Worm (Caenorhabditis elegans) whole organism, dauer: ENCODE measurements around the gene F45E12.5.

ENCODE experiments used
- unc-62 ChIP-seq: sonication (generic microtip); optimal IDR thresholded peaks from 2 replicates; lab custom pipeline; 2017; ENCODE audit warnings: missing biosample characterization, missing genetic modification reagents, missing genetic modification characterization

The F45E12.5 gene

ce11 chrII:7325063-7325480, 15.2 kb upstream of the F45E12.5 start:
- TF ChIP-seq unc-62 (GFP tag; lab: Kevin White, UChicago), result no peak

DNA sequence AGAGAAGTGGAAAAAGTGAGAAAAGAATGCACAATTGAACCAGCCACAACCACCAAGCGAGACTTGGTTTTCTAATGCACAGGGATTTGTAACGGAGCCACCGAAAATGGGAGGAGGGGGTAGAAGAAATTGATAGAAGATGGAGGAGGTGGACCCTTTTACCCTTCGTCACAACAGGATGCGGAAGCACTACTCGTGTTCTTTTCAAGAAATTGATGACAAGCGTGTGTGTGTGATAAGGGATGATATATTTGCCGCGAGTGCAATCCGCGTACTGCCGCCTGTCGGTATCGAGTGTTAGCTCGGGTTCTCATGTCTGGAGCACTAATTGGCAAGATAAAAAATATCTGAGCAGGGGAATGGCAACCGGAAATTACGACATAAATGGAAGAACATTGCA, 14.0 kb upstream of the F45E12.5 start, which contains the start of gene F21D12.3:
TSS of gene F21D12.3 (minus strand) at position 101 of the 400 bp plus-strand sequence.
- no peak for TF ChIP-seq unc-62 (GFP tag; lab: Kevin White, UChicago)

DNA sequence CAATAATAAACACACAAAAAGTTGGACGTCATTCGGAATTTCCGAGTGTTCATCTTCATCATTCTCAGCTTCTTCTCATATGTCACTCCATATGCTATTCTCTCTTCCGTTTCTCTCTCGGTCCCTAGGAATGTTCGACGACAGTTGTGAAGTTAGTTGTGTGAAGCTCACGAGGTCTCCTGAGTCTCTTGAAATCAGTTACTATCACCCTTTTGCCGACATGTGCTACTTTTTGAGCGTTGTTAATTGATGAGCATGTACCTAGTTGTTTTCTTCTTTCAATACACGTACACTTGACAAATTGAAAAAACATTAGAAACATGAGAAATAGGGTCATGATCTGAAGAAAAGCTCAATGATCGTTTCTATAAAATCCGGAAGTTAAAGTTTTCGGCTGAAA, 13.4 kb upstream of the F45E12.5 start:
- no peak for TF ChIP-seq unc-62 (GFP tag; lab: Kevin White, UChicago)

ce11 chrII:7319471-7319870, 9.6 kb upstream of the F45E12.5 start:
- TF ChIP-seq unc-62 (GFP tag; lab: Kevin White, UChicago), result no peak

DNA sequence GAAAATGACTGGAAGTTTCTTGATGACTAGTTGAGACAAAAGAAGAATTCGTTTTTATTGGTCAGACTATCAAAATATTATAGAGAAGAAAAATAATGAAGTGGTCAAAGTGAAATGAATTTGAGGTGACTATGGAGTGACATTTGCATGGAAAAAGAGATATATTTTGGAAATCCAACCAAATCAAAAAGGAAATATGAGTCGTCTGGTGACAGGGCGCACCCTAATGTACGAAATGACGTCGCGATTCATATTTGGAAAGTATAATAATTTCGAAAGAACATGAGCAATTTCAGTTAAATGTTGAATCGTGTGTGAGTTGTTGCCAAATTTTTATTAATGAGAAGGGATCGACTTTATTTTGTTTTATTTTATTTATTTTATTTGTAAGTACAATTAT, 7.6 kb upstream of the F45E12.5 start, which contains the start of gene F21D12.2:
TSS of gene F21D12.2 (plus strand) at position 301 of the 400 bp plus-strand sequence.
- TF ChIP-seq unc-62 (GFP tag; lab: Kevin White, UChicago), result no peak

- no peak for TF ChIP-seq unc-62 (GFP tag; lab: Kevin White, UChicago)
These were observed 4.2 kb upstream of the F45E12.5 start, which contains the start of gene F45E12.6 for ce11 chrII:7314083-7314482. Gene F45E12.6 (minus strand): TSS chrII:7314183.

- TF ChIP-seq unc-62 (GFP tag; lab: Kevin White, UChicago), result no peak
These were observed 4.4 kb downstream of the F45E12.5 start, which contains the start of gene brf-1 for ce11 chrII:7305558-7305957. Gene brf-1 (plus strand): TSS chrII:7305858.

ce11 chrII:7301670-7302151, 8.2 kb downstream of the F45E12.5 start, which contains the start of gene cul-4:
Gene cul-4 (plus strand): TSS chrII:7302101.
- TF ChIP-seq unc-62 (GFP tag; lab: Kevin White, UChicago), result no peak

DNA sequence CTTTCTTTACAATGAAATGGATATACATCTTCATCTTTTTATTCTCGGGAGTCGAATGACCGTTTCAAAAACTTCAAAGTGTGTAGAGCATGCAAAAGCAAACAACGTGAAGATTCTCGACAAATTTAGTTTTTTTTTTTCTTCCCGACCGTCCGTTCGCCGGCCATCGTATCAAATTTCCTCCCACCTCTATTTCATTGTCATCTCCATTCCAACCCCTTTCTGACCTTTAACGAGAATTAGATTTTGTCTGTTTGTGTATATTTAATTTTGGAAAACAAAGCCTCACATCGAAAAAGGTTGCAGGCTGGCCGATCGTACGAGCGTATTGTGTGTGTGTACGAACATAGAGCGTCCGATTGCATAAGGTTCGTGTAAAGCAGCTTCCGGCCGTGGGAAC, 10.9 kb downstream of the F45E12.5 start, which contains the start of gene C30G12.1:
TSS of gene C30G12.1 (plus strand) at position 301 of the 400 bp plus-strand sequence.
- no peak for TF ChIP-seq unc-62 (GFP tag; lab: Kevin White, UChicago)

DNA sequence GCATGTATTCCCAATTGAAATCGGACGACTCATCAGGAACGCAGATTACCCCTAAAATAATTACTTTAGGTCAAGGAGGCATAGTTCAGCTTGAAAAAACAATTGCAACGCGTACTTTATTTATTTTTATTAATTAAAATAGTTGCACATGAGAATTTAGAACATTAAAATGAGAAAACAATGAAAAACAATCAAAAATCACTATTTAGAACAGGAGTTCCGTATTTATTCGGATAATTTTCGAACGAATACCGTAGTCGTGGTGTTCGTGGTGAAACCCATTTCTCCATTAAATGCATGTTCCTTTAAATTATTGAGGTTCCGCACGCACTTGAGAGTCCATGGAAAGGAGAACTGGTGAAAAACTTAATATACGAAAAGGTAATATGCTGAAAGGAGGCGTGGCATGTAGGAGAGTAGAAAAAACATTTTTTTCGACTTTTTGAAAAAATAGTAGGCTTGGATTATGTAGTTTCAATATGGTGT, 11.7 kb downstream of the F45E12.5 start, which contains the start of gene puf-8:
TSS of gene puf-8 (minus strand) at position 51 of the 486 bp plus-strand sequence.
- no peak for TF ChIP-seq unc-62 (GFP tag; lab: Kevin White, UChicago)

- TF ChIP-seq unc-62 (GFP tag; lab: Kevin White, UChicago), result no peak
These were observed 14.0 kb downstream of the F45E12.5 start, which contains the start of gene C30G12.6 for ce11 chrII:7295917-7296316. Gene C30G12.6 (minus strand): TSS chrII:7296017.

DNA sequence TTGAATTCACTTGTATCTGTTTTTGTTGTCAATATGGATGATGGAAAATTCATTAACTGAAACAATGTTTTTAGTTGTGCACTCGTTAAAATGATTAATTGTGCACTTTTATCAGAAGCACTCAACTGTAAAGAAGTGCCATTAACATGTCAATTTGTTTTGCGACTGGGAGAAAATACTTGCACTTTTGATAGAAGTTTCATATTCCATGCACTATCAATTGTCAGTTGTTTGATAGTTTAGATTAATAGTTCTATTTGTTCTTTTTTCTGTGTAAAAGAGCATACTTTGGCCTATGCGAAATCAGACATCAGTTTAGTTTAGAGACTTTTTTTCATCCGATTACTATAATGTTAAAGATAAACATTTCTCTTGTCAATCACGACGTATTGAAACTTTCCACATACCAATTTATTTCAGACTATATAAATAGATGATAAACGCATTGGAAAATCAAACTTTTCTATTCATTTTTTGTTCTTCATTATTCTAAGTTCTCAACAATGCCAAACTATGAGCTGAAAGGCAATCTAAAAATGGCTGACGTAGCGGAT, 19.9 kb downstream of the F45E12.5 start, which contains the start of gene C30G12.2:
TSS of gene C30G12.2 (plus strand) at position 504 of the 554 bp plus-strand sequence.
- TF ChIP-seq unc-62 (GFP tag; lab: Kevin White, UChicago), result no peak

- TF ChIP-seq unc-62 (GFP tag; lab: Kevin White, UChicago), result no peak
These were observed 22.2 kb downstream of the F45E12.5 start for ce11 chrII:7287709-7288108.

ce11 chrII:7287140-7287539, 22.8 kb downstream of the F45E12.5 start:
- TF ChIP-seq unc-62 (GFP tag; lab: Kevin White, UChicago), result no peak

- no peak for TF ChIP-seq unc-62 (GFP tag; lab: Kevin White, UChicago)
These were observed 26.9 kb downstream of the F45E12.5 start for ce11 chrII:7283063-7283462.

DNA sequence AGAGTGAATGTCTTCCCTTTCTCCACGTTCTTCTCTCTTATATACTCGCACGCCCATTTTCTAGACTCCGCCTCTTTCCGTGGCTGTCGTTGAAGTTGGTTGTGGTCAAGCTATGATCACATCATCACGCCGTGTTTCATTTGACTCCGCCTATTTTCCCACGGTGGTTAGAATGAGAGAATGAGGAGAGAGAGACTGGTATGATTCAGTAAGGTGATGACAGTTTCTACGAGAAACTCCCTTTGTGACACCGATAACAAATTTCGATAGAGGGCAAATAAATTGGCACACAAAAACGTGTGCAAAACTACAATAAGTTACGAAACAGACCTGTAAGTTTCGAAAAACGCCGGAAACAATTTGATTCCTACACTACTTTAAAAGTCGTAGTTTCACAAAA, 29.3 kb downstream of the F45E12.5 start:
- no peak for TF ChIP-seq unc-62 (GFP tag; lab: Kevin White, UChicago)

ce11 chrII:7279808-7280207, 30.1 kb downstream of the F45E12.5 start:
- no peak for TF ChIP-seq unc-62 (GFP tag; lab: Kevin White, UChicago)
